Worm (Caenorhabditis elegans): ENCODE measurements around the gene acly-2.

DNA sequence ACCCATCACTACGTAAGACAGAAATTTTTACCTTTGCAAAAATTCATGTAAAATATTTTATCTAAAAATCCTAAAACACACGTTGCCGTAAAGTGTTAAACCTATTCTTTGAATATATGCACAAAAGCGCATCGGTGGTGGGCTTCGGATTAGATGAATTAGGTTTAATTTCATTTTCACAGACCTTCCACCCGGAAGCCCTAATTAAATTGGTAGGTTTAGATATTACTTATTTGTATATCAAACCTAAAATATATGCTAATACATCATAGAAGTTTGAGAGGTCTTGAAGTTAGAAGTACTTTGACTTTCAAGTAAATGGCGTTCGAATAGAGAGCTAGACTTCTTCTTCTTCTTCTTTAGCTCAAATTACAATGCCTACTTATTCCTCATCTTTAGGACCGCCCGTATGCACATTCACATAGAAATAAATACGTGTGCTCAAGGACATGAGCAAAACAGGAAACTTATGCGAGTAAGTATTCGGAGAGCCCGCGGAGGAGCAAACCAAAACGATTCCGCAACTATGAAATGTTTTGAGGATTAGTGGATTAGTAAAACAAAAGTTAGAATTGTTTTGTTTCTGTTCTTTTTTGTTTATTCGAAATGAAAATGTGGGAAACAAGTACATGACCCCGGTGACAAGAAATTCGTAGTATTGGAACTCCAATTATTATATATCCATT, 1.6 kb upstream of the acly-2 start:
- no peak for TF ChIP-seq him-1 (tag; optimal IDR thresholded peaks at IDR 0.05)
- TF ChIP-seq dao-5 (tag; optimal IDR thresholded peaks at IDR 0.05) = no peak
- no peak for TF ChIP-seq W03F9.2 (tag; optimal IDR thresholded peaks at IDR 0.05)
